Fruit fly (Drosophila melanogaster) whole organism, embryonic: ENCODE data around the gene TH1.

Experiments used
- Ada2b ChIP-seq: fragments of 200-800 bp; sonication (Bioruptor generic); IDR thresholded peaks from 2 replicates; pipeline ENCODE4 v1.3.6; 2022; ENCODE audit warnings: missing biosample characterization, missing genetic modification characterization
- Adf1 ChIP-seq: fragments of 200-800 bp; sonication (Bioruptor generic); IDR thresholded peaks from 2 replicates; pipeline ENCODE4 v1.3.6; 2022; ENCODE audit warnings: missing biosample characterization, missing genetic modification characterization
- Atf-2 ChIP-seq: fragments of 200-800 bp; sonication (Bioruptor generic); optimal IDR thresholded peaks from 2 replicates; lab custom pipeline; 2016; ENCODE audit warnings: missing biosample characterization, missing genetic modification characterization
- Awh ChIP-seq: fragments of 200-800 bp; sonication (Bioruptor generic); IDR thresholded peaks from 2 replicates; pipeline ENCODE4, ENCODE4 v1.3.6; 2022; ENCODE audit warnings: missing biosample characterization, missing genetic modification characterization
- CG10565 ChIP-seq: fragments of 200-800 bp; sonication (Bioruptor generic); optimal IDR thresholded peaks from 3 replicates; lab custom pipeline; 2016; ENCODE audit warnings: missing biosample characterization, mild to moderate bottlenecking, missing genetic modification characterization
- CG13296 ChIP-seq: fragments of 200-800 bp; sonication (Bioruptor generic); optimal IDR thresholded peaks from 3 replicates; lab custom pipeline; 2018; ENCODE audit warnings: missing biosample characterization, mild to moderate bottlenecking, missing genetic modification characterization
- CG18262 ChIP-seq: fragments of 200-800 bp; optimal IDR thresholded peaks from 3 replicates; lab custom pipeline; 2019; ENCODE audit warnings: missing biosample characterization, mild to moderate bottlenecking, missing genetic modification characterization, moderate library complexity
- CG2889 ChIP-seq: fragments of 200-800 bp; sonication (Bioruptor generic); IDR thresholded peaks from 3 replicates; pipeline ENCODE4 v1.3.6; 2022; ENCODE audit warnings: missing biosample characterization, missing genetic modification characterization
- CG33213 ChIP-seq: fragments of 200-800 bp; sonication (Bioruptor generic); optimal IDR thresholded peaks from 3 replicates; lab custom pipeline; 2016; ENCODE audit warnings: missing biosample characterization, missing genetic modification characterization
- CG3847 ChIP-seq: fragments of 200-800 bp; sonication (Bioruptor generic); IDR thresholded peaks from 2 replicates; pipeline ENCODE4 v1.3.6; 2022; ENCODE audit warnings: missing biosample characterization, missing genetic modification characterization
- CG4424 ChIP-seq: fragments of 200-800 bp; sonication (Bioruptor generic); optimal IDR thresholded peaks from 3 replicates; lab custom pipeline; 2016; ENCODE audit warnings: missing biosample characterization, missing genetic modification characterization
- CG4617 ChIP-seq: fragments of 200-800 bp; sonication (Bioruptor generic); optimal IDR thresholded peaks from 3 replicates; lab custom pipeline; 2016; ENCODE audit warnings: missing biosample characterization, missing genetic modification characterization, borderline replicate concordance
- CG4854 ChIP-seq: fragments of 200-800 bp; sonication (Bioruptor generic); optimal IDR thresholded peaks from 2 replicates; lab custom pipeline; 2016; ENCODE audit warnings: missing biosample characterization, missing genetic modification characterization, inconsistent platforms
- CG6683 ChIP-seq: fragments of 200-800 bp; sonication (Bioruptor generic); optimal IDR thresholded peaks from 2 replicates; lab custom pipeline; 2017; ENCODE audit warnings: missing biosample characterization, mild to moderate bottlenecking, missing genetic modification characterization, missing genetic modification reagents
- CG6854 ChIP-seq: fragments of 200-800 bp; sonication (Bioruptor generic); optimal IDR thresholded peaks from 3 replicates; lab custom pipeline; 2017; ENCODE audit warnings: missing biosample characterization, mild to moderate bottlenecking, missing genetic modification characterization
- CG9727 ChIP-seq: fragments of 200-800 bp; sonication (Bioruptor generic); optimal IDR thresholded peaks from 3 replicates; lab custom pipeline; 2017; ENCODE audit warnings: missing biosample characterization, mild to moderate bottlenecking, missing genetic modification characterization
- CG9817 ChIP-seq: fragments of 200-800 bp; sonication (Bioruptor generic); optimal IDR thresholded peaks from 2 replicates; lab custom pipeline; 2018; ENCODE audit warnings: missing biosample characterization, mild to moderate bottlenecking, missing genetic modification characterization, moderate library complexity
- Chrac-16 ChIP-seq: fragments of 200-800 bp; sonication (Bioruptor generic); optimal IDR thresholded peaks from 3 replicates; lab custom pipeline; 2016; ENCODE audit warnings: missing biosample characterization, missing genetic modification characterization
- Dref ChIP-seq: fragments of 200-800 bp; sonication (Bioruptor generic); IDR thresholded peaks from 2 replicates; pipeline ENCODE4 v1.3.6; 2022; ENCODE audit warnings: missing biosample characterization, missing genetic modification characterization
- Eip74EF ChIP-seq, 2 experiments: fragments of 200-800 bp in 1 of 2; fragments of >200 bp in 1 of 2; sonication (Bioruptor generic) in 1 of 2; optimal IDR thresholded peaks; 2 replicates each; lab custom pipeline; 2017 to 2019; ENCODE audit warnings: missing biosample characterization in 2 of 2, missing genetic modification characterization in 2 of 2, mild to moderate bottlenecking in 1 of 2, moderate library complexity in 1 of 2
- Ets65A ChIP-seq: fragments of 200-800 bp; sonication (Bioruptor generic); peaks from one replicate; lab custom pipeline; 2016; ENCODE audit warnings: missing biosample characterization, missing genetic modification characterization
- Gsc ChIP-seq: fragments of 200-800 bp; sonication (Bioruptor generic); IDR thresholded peaks from 2 replicates; pipeline ENCODE4 v1.3.6; 2022; ENCODE audit warnings: missing biosample characterization, missing genetic modification characterization
- H15 ChIP-seq: fragments of 200-800 bp; sonication (Bioruptor generic); IDR thresholded peaks from 3 replicates; pipeline ENCODE4 v1.3.6; 2022; ENCODE audit warnings: missing biosample characterization, missing genetic modification characterization
- H2.0 ChIP-seq: fragments of 200-800 bp; sonication (Bioruptor generic); IDR thresholded peaks from 2 replicates; pipeline ENCODE4 v1.3.6; 2022; ENCODE audit warnings: missing biosample characterization, missing genetic modification characterization
- Hand ChIP-seq: fragments of 200-800 bp; sonication (Bioruptor generic); optimal IDR thresholded peaks from 2 replicates; lab custom pipeline; 2017; ENCODE audit warnings: mild to moderate bottlenecking, missing biosample characterization, missing genetic modification reagents, missing genetic modification characterization
- HmgZ ChIP-seq: fragments of 200-800 bp; sonication (Bioruptor generic); optimal IDR thresholded peaks from 2 replicates; lab custom pipeline; 2018; ENCODE audit warnings: missing biosample characterization, mild to moderate bottlenecking, missing genetic modification characterization
- Hmx ChIP-seq: fragments of 200-800 bp; sonication (Bioruptor generic); optimal IDR thresholded peaks from 2 replicates; lab custom pipeline; 2016; ENCODE audit warnings: missing biosample characterization, missing genetic modification characterization
- Hr3 ChIP-seq: fragments of 200-800 bp; sonication (Bioruptor generic); optimal IDR thresholded peaks from 3 replicates; lab custom pipeline; 2016; ENCODE audit warnings: missing biosample characterization, missing genetic modification characterization
- Kr ChIP-seq: fragments of 200-800 bp; sonication (Bioruptor generic); optimal IDR thresholded peaks from 2 replicates; lab custom pipeline; 2017; ENCODE audit warnings: missing biosample characterization, mild to moderate bottlenecking, missing genetic modification characterization
- MBD-R2 ChIP-seq: fragments of 200-800 bp; sonication (Bioruptor generic); IDR thresholded peaks from 2 replicates; pipeline ENCODE4 v1.3.6; 2022; ENCODE audit warnings: missing biosample characterization, missing genetic modification characterization
- Med ChIP-seq: fragments of 200-800 bp; sonication (Bioruptor generic); peaks from one replicate; lab custom pipeline; 2016; ENCODE audit warnings: missing biosample characterization, missing genetic modification characterization, mild to moderate bottlenecking, inconsistent platforms, moderate library complexity
- Scr ChIP-seq: fragments of 200-800 bp; sonication (Bioruptor generic); IDR thresholded peaks from 2 replicates; pipeline ENCODE4 v1.3.6; 2022; ENCODE audit warnings: missing biosample characterization, missing genetic modification characterization; ENCODE audit not compliant: partially characterized antibody
- Side ChIP-seq: fragments of 200-800 bp; sonication (Bioruptor generic); optimal IDR thresholded peaks from 2 replicates; lab custom pipeline; 2016; ENCODE audit warnings: missing biosample characterization, missing genetic modification characterization
- TFAM ChIP-seq: fragments of 200-800 bp; sonication (Bioruptor generic); optimal IDR thresholded peaks from 2 replicates; lab custom pipeline; 2017; ENCODE audit warnings: missing biosample characterization, missing genetic modification characterization, inconsistent platforms
- Xbp1 ChIP-seq: fragments of 200-800 bp; sonication (Bioruptor generic); optimal IDR thresholded peaks from 3 replicates; lab custom pipeline; 2016; ENCODE audit warnings: missing biosample characterization, mild to moderate bottlenecking, missing genetic modification characterization
- ac ChIP-seq: fragments of 200-800 bp; sonication (Bioruptor generic); optimal IDR thresholded peaks from 3 replicates; lab custom pipeline; 2017; ENCODE audit warnings: missing biosample characterization, mild to moderate bottlenecking, missing genetic modification characterization
- ap ChIP-seq: fragments of 200-800 bp; sonication (Bioruptor generic); IDR thresholded peaks from 2 replicates; pipeline ENCODE4 v1.3.6; 2022; ENCODE audit warnings: missing biosample characterization, missing genetic modification characterization
- bigmax ChIP-seq: fragments of 200-800 bp; sonication (Bioruptor generic); optimal IDR thresholded peaks from 2 replicates; lab custom pipeline; 2018; ENCODE audit warnings: missing biosample characterization, mild to moderate bottlenecking, missing genetic modification characterization
- bowl ChIP-seq: fragments of 200-800 bp; sonication (Bioruptor generic); IDR thresholded peaks from 2 replicates; pipeline ENCODE4 v1.3.6; 2022; ENCODE audit warnings: missing biosample characterization, missing genetic modification characterization
- cas ChIP-seq: fragments of 200-800 bp; sonication (Bioruptor generic); IDR thresholded peaks from 2 replicates; pipeline ENCODE4 v1.3.6; 2022; ENCODE audit warnings: missing biosample characterization, missing genetic modification characterization
- corto ChIP-seq: fragments of 200-800 bp; sonication (Bioruptor generic); optimal IDR thresholded peaks from 2 replicates; lab custom pipeline; 2016; ENCODE audit warnings: missing biosample characterization, mild to moderate bottlenecking, missing genetic modification characterization, moderate library complexity
- dmrt11E ChIP-seq: fragments of 200-800 bp; sonication (Bioruptor generic); optimal IDR thresholded peaks from 3 replicates; lab custom pipeline; 2018; ENCODE audit warnings: missing biosample characterization, mild to moderate bottlenecking, missing genetic modification characterization, moderate library complexity
- ems ChIP-seq: fragments of 200-800 bp; sonication (Bioruptor generic); optimal IDR thresholded peaks from 3 replicates; lab custom pipeline; 2016; ENCODE audit warnings: missing biosample characterization, missing genetic modification characterization
- gfzf ChIP-seq: fragments of 200-800 bp; sonication (Bioruptor generic); optimal IDR thresholded peaks from 2 replicates; lab custom pipeline; 2016; ENCODE audit warnings: missing biosample characterization, mild to moderate bottlenecking, missing genetic modification characterization, moderate library complexity
- ham ChIP-seq: fragments of 200-800 bp; sonication (Bioruptor generic); IDR thresholded peaks from 2 replicates; pipeline ENCODE4 v1.3.6; 2022; ENCODE audit warnings: missing biosample characterization, missing genetic modification characterization
- ind ChIP-seq: fragments of 200-800 bp; sonication (Bioruptor generic); optimal IDR thresholded peaks from 3 replicates; lab custom pipeline; 2016; ENCODE audit warnings: missing biosample characterization, missing genetic modification characterization
- onecut ChIP-seq: fragments of 200-800 bp; sonication (Bioruptor generic); IDR thresholded peaks from 2 replicates; pipeline ENCODE4 v1.3.6; 2022; ENCODE audit warnings: missing biosample characterization, missing genetic modification characterization
- salm ChIP-seq: fragments of 200-800 bp; sonication (Bioruptor generic); optimal IDR thresholded peaks from 2 replicates; lab custom pipeline; 2018; ENCODE audit warnings: missing biosample characterization, mild to moderate bottlenecking, missing genetic modification characterization
- ttk ChIP-seq: fragments of 200-800 bp; sonication (Bioruptor generic); IDR thresholded peaks from 2 replicates; pipeline ENCODE4 v2.1.2; 2022; ENCODE audit warnings: missing biosample characterization, missing genetic modification characterization
- unc-4 ChIP-seq: fragments of 200-800 bp; sonication (Bioruptor generic); IDR thresholded peaks from 2 replicates; pipeline ENCODE4 v1.3.6; 2022; ENCODE audit warnings: missing biosample characterization, missing genetic modification characterization; ENCODE audit not compliant: partially characterized antibody

Gene TH1

dm6 chrX:16358670-16359320, 32.4 kb downstream of the TH1 start, which contains the start of the genes U2af50 and PIG-Q (continued):
- TF ChIP-seq CG6854 (GFP tag; lab: Kevin White, UChicago) (peak; percentile 79), unc-4 (peak; percentile 42; the same call in 1 of the 2 replicates), bigmax (GFP tag; lab: Kevin White, UChicago) (peak; percentile 15), Hand (peak; percentile 81), Scr (peak; percentile 57), CG4854 (GFP tag; lab: Kevin White, UChicago) (peak; percentile 52), H2.0 (GFP tag; lab: Robert Waterston, UW) (peak; percentile 90), ac (peak; percentile 78), dmrt11E (tag; lab: Kevin White, UChicago) (peak; percentile 95), onecut (GFP tag; lab: Robert Waterston, UW) (peak; percentile 83), HmgZ (peak; percentile 94), Ets65A (GFP tag; lab: Kevin White, UChicago) (peak; percentile 83), bowl (GFP tag; lab: Robert Waterston, UW) (peak; percentile 64; the same call in 1 of the 2 replicates), CG13296 (GFP tag; lab: Kevin White, UChicago) (peak; percentile 91), Ada2b (GFP tag; lab: Robert Waterston, UW) (peak; percentile 93), CG4617 (GFP tag; lab: Kevin White, UChicago) (peak; percentile 62), CG2889 (no peak), Awh (no peak; the same call in 1 of the 2 replicates), Gsc (GFP tag; lab: Robert Waterston, UW) (no peak), Atf-2 (GFP tag; lab: Kevin White, UChicago) (peak; percentile 41), ems (GFP tag; lab: Kevin White, UChicago) (peak; percentile 46), corto (no peak), cas (GFP tag; lab: Robert Waterston, UW) (peak; percentile 74; the same call in 1 of the 2 replicates), Xbp1 (GFP tag; lab: Kevin White, UChicago) (peak; percentile 94), CG4424 (GFP tag; lab: Kevin White, UChicago) (peak; percentile 89), ttk (GFP tag; lab: Robert Waterston, UW) (no peak; the same call in 1 of the 2 replicates), TFAM (GFP tag; lab: Kevin White, UChicago) (no peak), Eip74EF (GFP tag; optimal IDR thresholded peaks at IDR 0.05; lab: Kevin White, UChicago) (no peak), gfzf (GFP tag; lab: Kevin White, UChicago) (no peak), salm (peak; percentile 90), Hmx (GFP tag; lab: Kevin White, UChicago) (no peak), CG33213 (GFP tag; lab: Kevin White, UChicago) (peak; percentile 32), CG3847 (GFP tag; lab: Robert Waterston, UW) (peak; percentile 93), Side (GFP tag; lab: Kevin White, UChicago) (peak; percentile 23), CG10565 (GFP tag; lab: Kevin White, UChicago) (peak; percentile 47), Chrac-16 (GFP tag; lab: Kevin White, UChicago) (peak; percentile 89), H15 (peak; percentile 89), CG9727 (GFP tag; lab: Kevin White, UChicago) (peak; percentile 93), Med (GFP tag; lab: Kevin White, UChicago) (peak; percentile 90), Hr3 (GFP tag; lab: Kevin White, UChicago) (peak; percentile 94), CG18262 (peak; percentile 95), CG9817 (tag; lab: Kevin White, UChicago) (no peak), ham (no peak), ind (GFP tag; lab: Kevin White, UChicago) (peak; percentile 93), Dref (GFP tag; lab: Robert Waterston, UW) (peak; percentile 74), MBD-R2 (peak; percentile 88), Kr (peak; percentile 57), Adf1 (GFP tag; lab: Robert Waterston, UW) (peak; percentile 63), ap (GFP tag; lab: Robert Waterston, UW) (peak; percentile 87; the same call in 1 of the 2 replicates), CG6683 (GFP tag; lab: Kevin White, UChicago) (peak; percentile 74)
